Fruit fly (Drosophila melanogaster): Measurements from ENCODE around the gene CG5050.

The CG5050 gene

dm6 chr2L:17427929-17428456 lies 24.7 kb upstream of the CG5050 start (continued):
- TF ChIP-seq Rel (GFP tag; optimal IDR thresholded peaks at IDR 0.05) (peak; percentile 41), Rel (tag; optimal IDR thresholded peaks at IDR 0.05) (peak; percentile 61), pan (optimal IDR thresholded peaks at IDR 0.05) (no peak), h (GFP tag; optimal IDR thresholded peaks at IDR 0.05) (peak; percentile 86), N (GFP tag; optimal IDR thresholded peaks at IDR 0.05) (no peak), Dfd (GFP tag; optimal IDR thresholded peaks at IDR 0.05) (no peak), dl (GFP tag; optimal IDR thresholded peaks at IDR 0.05; ENCODE audit: insufficient read depth in 1 of 2, partially characterized antibody in 2 of 2) (peak; percentile 78 to 83), HLH106 (tag; optimal IDR thresholded peaks at IDR 0.05) (no peak), dmrt93B (GFP tag; optimal IDR thresholded peaks at IDR 0.05) (no peak), Hr78 (GFP tag; optimal IDR thresholded peaks at IDR 0.05) (no peak), Abd-B (GFP tag; optimal IDR thresholded peaks at IDR 0.05) (no peak), Jra (GFP tag; optimal IDR thresholded peaks at IDR 0.05) (no peak), psq (GFP tag; optimal IDR thresholded peaks at IDR 0.05) (peak; percentile 24), ey (GFP tag; optimal IDR thresholded peaks at IDR 0.05) (no peak), Myc (optimal IDR thresholded peaks at IDR 0.05) (no peak)

dm6 chr2L:17429788-17430587 lies 22.7 kb upstream of the CG5050 start:
- TF ChIP-seq tai (GFP tag; optimal IDR thresholded peaks at IDR 0.05) (peak; percentile 56), rgr (GFP tag; optimal IDR thresholded peaks at IDR 0.05) (peak; percentile 91), CG9705 (GFP tag; optimal IDR thresholded peaks at IDR 0.05) (peak; percentile 75), dmrt93B (GFP tag; optimal IDR thresholded peaks at IDR 0.05) (peak; percentile 95), Rel (GFP tag; optimal IDR thresholded peaks at IDR 0.05) (no peak), Rel (tag; optimal IDR thresholded peaks at IDR 0.05) (peak; percentile 65), Dif (GFP tag; optimal IDR thresholded peaks at IDR 0.05; ENCODE audit: partially characterized antibody) (peak; percentile 98), Vsx2 (GFP tag; optimal IDR thresholded peaks at IDR 0.05; ENCODE audit: partially characterized antibody) (peak; percentile 12), Hr83 (GFP tag; optimal IDR thresholded peaks at IDR 0.05; ENCODE audit: poor library complexity, severe bottlenecking) (peak; percentile 33), sage (GFP tag; optimal IDR thresholded peaks at IDR 0.05) (peak; percentile 12), GATAd (GFP tag; optimal IDR thresholded peaks at IDR 0.05) (no peak), fru (GFP tag; optimal IDR thresholded peaks at IDR 0.05) (peak; percentile 92), usp (GFP tag; optimal IDR thresholded peaks at IDR 0.05) (no peak), Myc (optimal IDR thresholded peaks at IDR 0.05) (no peak), brk (GFP tag; optimal IDR thresholded peaks at IDR 0.05) (peak; percentile 93), br (GFP tag; optimal IDR thresholded peaks at IDR 0.05) (peak; percentile 85), dl (GFP tag; optimal IDR thresholded peaks at IDR 0.05; ENCODE audit: insufficient read depth in 1 of 2, partially characterized antibody in 2 of 2) (peak; percentile 80 to 93), psq (GFP tag; optimal IDR thresholded peaks at IDR 0.05) (peak; percentile 97), pan (optimal IDR thresholded peaks at IDR 0.05) (no peak), Sp1 (GFP tag; optimal IDR thresholded peaks at IDR 0.05) (peak; percentile 98), foxo (GFP tag; optimal IDR thresholded peaks at IDR 0.05) (peak in 1 of 2 experiments; percentile 96), N (GFP tag; optimal IDR thresholded peaks at IDR 0.05) (no peak), Hr78 (GFP tag; optimal IDR thresholded peaks at IDR 0.05) (no peak), CrebA (GFP tag; optimal IDR thresholded peaks at IDR 0.05; ENCODE audit: borderline replicate concordance) (no peak), OdsH (GFP tag; optimal IDR thresholded peaks at IDR 0.05) (peak; percentile 86), HLH106 (tag; optimal IDR thresholded peaks at IDR 0.05) (peak; percentile 97), Hnf4 (GFP tag; optimal IDR thresholded peaks at IDR 0.05) (peak; percentile 83), Jra (GFP tag; optimal IDR thresholded peaks at IDR 0.05) (peak; percentile 84), Dfd (GFP tag; optimal IDR thresholded peaks at IDR 0.05) (no peak), Mio (GFP tag; optimal IDR thresholded peaks at IDR 0.05) (no peak), dsf (GFP tag; optimal IDR thresholded peaks at IDR 0.05; ENCODE audit: borderline replicate concordance) (peak; percentile 65), CG32264 (GFP tag; optimal IDR thresholded peaks at IDR 0.05) (no peak), sv (GFP tag; optimal IDR thresholded peaks at IDR 0.05) (peak; percentile 10), ey (GFP tag; optimal IDR thresholded peaks at IDR 0.05) (peak; percentile 81), woc (GFP tag; optimal IDR thresholded peaks at IDR 0.05) (peak; percentile 48), Abd-B (GFP tag; optimal IDR thresholded peaks at IDR 0.05) (no peak), h (GFP tag; optimal IDR thresholded peaks at IDR 0.05) (peak; percentile 54), jim (GFP tag; optimal IDR thresholded peaks at IDR 0.05) (no peak), lola (GFP tag; optimal IDR thresholded peaks at IDR 0.05) (no peak)
